Fruit fly (Drosophila melanogaster): ENCODE results near the gene Cmpk.
A peak's percentile ranks its signal among the peaks of the same experiment; 100 is the strongest.

Cmpk gene

dm6 chr3R:26011542-26011941, 43.7 kb downstream of the Cmpk start (continued):
- TF ChIP-seq CoRest (tag; optimal IDR thresholded peaks at IDR 0.05), result peak; percentile 17
- TF ChIP-seq CG12071 (GFP tag; optimal IDR thresholded peaks at IDR 0.05), result peak; percentile 44
- TF ChIP-seq emc (GFP tag; optimal IDR thresholded peaks at IDR 0.05), result no peak
- peak; percentile 47 for TF ChIP-seq CG3407 (GFP tag; optimal IDR thresholded peaks at IDR 0.05)
- peak; percentile 79 for TF ChIP-seq CG33557 (GFP tag; optimal IDR thresholded peaks at IDR 0.05)
- TF ChIP-seq insv (GFP tag; optimal IDR thresholded peaks at IDR 0.05), result no peak
- TF ChIP-seq CG12391 (tag; optimal IDR thresholded peaks at IDR 0.05), result peak; percentile 19
- TF ChIP-seq trh (GFP tag; optimal IDR thresholded peaks at IDR 0.05), result no peak
- peak; percentile 34 for TF ChIP-seq CG31365 (tag; optimal IDR thresholded peaks at IDR 0.05)
- TF ChIP-seq CG6654 (GFP tag; optimal IDR thresholded peaks at IDR 0.05), result no peak
- TF ChIP-seq vvl (GFP tag; IDR thresholded peaks at IDR 0.05), result no peak
- TF ChIP-seq grn (GFP tag; optimal IDR thresholded peaks at IDR 0.05), result peak; percentile 57
- TF ChIP-seq cad (GFP tag; optimal IDR thresholded peaks at IDR 0.05), result no peak
- TF ChIP-seq CG2116 (GFP tag; optimal IDR thresholded peaks at IDR 0.05), result peak; percentile 1
- peak; percentile 44 for TF ChIP-seq CG12236 (GFP tag; optimal IDR thresholded peaks at IDR 0.05)
- peak; percentile 40 for TF ChIP-seq PHDP (tag; optimal IDR thresholded peaks at IDR 0.05)
- TF ChIP-seq pros (GFP tag; optimal IDR thresholded peaks at IDR 0.05), result peak; percentile 24
- peak; percentile 16 for TF ChIP-seq Fer3 (tag; optimal IDR thresholded peaks at IDR 0.05)
- TF ChIP-seq YL-1 (GFP tag; optimal IDR thresholded peaks at IDR 0.05), result peak; percentile 35
- TF ChIP-seq crp (GFP tag; optimal IDR thresholded peaks at IDR 0.05), result no peak
- no peak for TF ChIP-seq CG13287 (GFP tag; IDR thresholded peaks at IDR 0.05; ENCODE audit: partially characterized antibody)
- peak; percentile 49 for TF ChIP-seq Vsx1 (GFP tag; optimal IDR thresholded peaks at IDR 0.05)
- no peak for TF ChIP-seq Trl (optimal IDR thresholded peaks at IDR 0.05)
- TF ChIP-seq Trl (GFP tag; optimal IDR thresholded peaks at IDR 0.05), result no peak
- no peak for TF ChIP-seq CG30403 (GFP tag; optimal IDR thresholded peaks at IDR 0.05)
- TF ChIP-seq CG10274 (GFP tag; optimal IDR thresholded peaks at IDR 0.05), result no peak
- peak; percentile 46 for TF ChIP-seq twi (tag; optimal IDR thresholded peaks at IDR 0.05)
- peak; percentile 31 for TF ChIP-seq Hey (tag; optimal IDR thresholded peaks at IDR 0.05)
- no peak for TF ChIP-seq phol (tag; optimal IDR thresholded peaks at IDR 0.05)
- TF ChIP-seq Gsc (GFP tag; IDR thresholded peaks at IDR 0.05), result no peak
- TF ChIP-seq HHEX (GFP tag; optimal IDR thresholded peaks at IDR 0.05), result peak; percentile 37
- TF ChIP-seq maf-S (GFP tag; optimal IDR thresholded peaks at IDR 0.05), result no peak
- TF ChIP-seq CG2875 (GFP tag; optimal IDR thresholded peaks at IDR 0.05), result peak; percentile 32
- peak; percentile 25 for TF ChIP-seq nom (GFP tag; optimal IDR thresholded peaks at IDR 0.05)
- peak; percentile 41 for TF ChIP-seq CG8290 (GFP tag; optimal IDR thresholded peaks at IDR 0.05)
- TF ChIP-seq CG8290 (tag; optimal IDR thresholded peaks at IDR 0.05), result peak; percentile 44 to 58
- TF ChIP-seq CG4328 (GFP tag; optimal IDR thresholded peaks at IDR 0.05), result no peak
- no peak for TF ChIP-seq CG31441 (GFP tag; IDR thresholded peaks at IDR 0.05)
- no peak for TF ChIP-seq CG17612 (GFP tag; IDR thresholded peaks at IDR 0.05)
- no peak for TF ChIP-seq B-H1 (GFP tag; IDR thresholded peaks at IDR 0.05)
- peak; percentile 65 for TF ChIP-seq ATbp (GFP tag; optimal IDR thresholded peaks at IDR 0.05)
- TF ChIP-seq CG12299 (tag; optimal IDR thresholded peaks at IDR 0.05), result peak; percentile 24
- TF ChIP-seq prd (optimal IDR thresholded peaks at IDR 0.05), result no peak
- no peak for TF ChIP-seq prd (GFP tag; IDR thresholded peaks at IDR 0.05)
- peak; percentile 5 for TF ChIP-seq grau (tag; optimal IDR thresholded peaks at IDR 0.05)
- TF ChIP-seq Rfx (GFP tag; IDR thresholded peaks at IDR 0.05), result no peak
- no peak for TF ChIP-seq CG32532 (GFP tag; IDR thresholded peaks at IDR 0.05)
- no peak for TF ChIP-seq CG4424 (GFP tag; optimal IDR thresholded peaks at IDR 0.05)
- TF ChIP-seq CG1233 (GFP tag; optimal IDR thresholded peaks at IDR 0.05), result peak; percentile 63
- TF ChIP-seq CG11695 (GFP tag; IDR thresholded peaks at IDR 0.05), result 0 out of 3 replicates have a peak, but pooled peaks have one; percentile 17
- TF ChIP-seq CG2199 (GFP tag; IDR thresholded peaks at IDR 0.05), result peak; percentile 87
- peak; percentile 63; the same call in 1 of the 2 replicates for TF ChIP-seq chm (GFP tag; IDR thresholded peaks at IDR 0.05)

All from whole organism, embryonic.